Worm (Caenorhabditis elegans): Measurements from ENCODE around the gene F28C6.5.

F28C6.5 gene

ce11 chrII:8568234-8568969, 30.9 kb upstream of the F28C6.5 start:
- TF ChIP-seq T22C8.4 (GFP tag; IDR thresholded peaks at IDR 0.05): no peak
- TF ChIP-seq ref-1 (GFP tag; conservative IDR thresholded peaks at IDR 0.05): no peak
- TF ChIP-seq klf-2 (GFP tag; conservative IDR thresholded peaks at IDR 0.05): no peak
- TF ChIP-seq med-1 (GFP tag; optimal IDR thresholded peaks at IDR 0.05; ENCODE audit: insufficient read depth): no peak

- TF ChIP-seq ztf-29 (GFP tag; IDR thresholded peaks at IDR 0.05) (no peak), ref-1 (GFP tag; conservative IDR thresholded peaks at IDR 0.05) (no peak), klf-2 (GFP tag; conservative IDR thresholded peaks at IDR 0.05) (0 out of 2 replicates have a peak, but pooled peaks have one; percentile 9), flt-1 (GFP tag; IDR thresholded peaks at IDR 0.05) (peak; percentile 78), cog-1 (tag; optimal IDR thresholded peaks at IDR 0.05) (peak; percentile 64), T22C8.4 (GFP tag; IDR thresholded peaks at IDR 0.05) (no peak), med-1 (GFP tag; optimal IDR thresholded peaks at IDR 0.05; ENCODE audit: insufficient read depth) (no peak), ztf-23 (GFP tag; IDR thresholded peaks at IDR 0.05) (peak; percentile 80), tab-1 (GFP tag; IDR thresholded peaks at IDR 0.05) (no peak; the same call in 1 of the 2 replicates)
These were observed 30.0 kb upstream of the F28C6.5 start, which contains the start of the genes col-38 and rpl-5 for ce11 chrII:8569038-8569977. col-38 (minus strand) TSS chrII:8569088. rpl-5 (plus strand) TSS chrII:8569927.

ce11 chrII:8570977-8571376, 28.3 kb upstream of the F28C6.5 start, which contains the start of gene bcs-1:
bcs-1 (plus strand) TSS chrII:8571085.
- TF ChIP-seq cog-1 (tag; optimal IDR thresholded peaks at IDR 0.05): no peak
- TF ChIP-seq klf-2 (GFP tag; conservative IDR thresholded peaks at IDR 0.05): no peak
- TF ChIP-seq ztf-23 (GFP tag; IDR thresholded peaks at IDR 0.05): no peak
- TF ChIP-seq T22C8.4 (GFP tag; IDR thresholded peaks at IDR 0.05): no peak
- TF ChIP-seq ref-1 (GFP tag; conservative IDR thresholded peaks at IDR 0.05): no peak
- no peak for TF ChIP-seq flt-1 (GFP tag; IDR thresholded peaks at IDR 0.05)
- no peak for TF ChIP-seq med-1 (GFP tag; optimal IDR thresholded peaks at IDR 0.05; ENCODE audit: insufficient read depth)
- no peak for TF ChIP-seq ztf-29 (GFP tag; IDR thresholded peaks at IDR 0.05)
- TF ChIP-seq tab-1 (GFP tag; IDR thresholded peaks at IDR 0.05): no peak

ce11 chrII:8573044-8573443, 26.3 kb upstream of the F28C6.5 start, which contains the start of gene F54C9.7:
F54C9.7 (plus strand) TSS chrII:8573344.
- TF ChIP-seq klf-2 (GFP tag; conservative IDR thresholded peaks at IDR 0.05) (no peak), tab-1 (GFP tag; IDR thresholded peaks at IDR 0.05) (no peak), ref-1 (GFP tag; conservative IDR thresholded peaks at IDR 0.05) (no peak), ztf-29 (GFP tag; IDR thresholded peaks at IDR 0.05) (no peak), ztf-23 (GFP tag; IDR thresholded peaks at IDR 0.05) (no peak), cog-1 (tag; optimal IDR thresholded peaks at IDR 0.05) (no peak), flt-1 (GFP tag; IDR thresholded peaks at IDR 0.05) (no peak), med-1 (GFP tag; optimal IDR thresholded peaks at IDR 0.05; ENCODE audit: insufficient read depth) (no peak), T22C8.4 (GFP tag; IDR thresholded peaks at IDR 0.05) (no peak)

- TF ChIP-seq klf-2 (GFP tag; conservative IDR thresholded peaks at IDR 0.05) (no peak), ref-1 (GFP tag; conservative IDR thresholded peaks at IDR 0.05) (no peak), med-1 (GFP tag; optimal IDR thresholded peaks at IDR 0.05; ENCODE audit: insufficient read depth) (no peak), T22C8.4 (GFP tag; IDR thresholded peaks at IDR 0.05) (no peak), ztf-23 (GFP tag; IDR thresholded peaks at IDR 0.05) (no peak), ztf-29 (GFP tag; IDR thresholded peaks at IDR 0.05) (no peak), tab-1 (GFP tag; IDR thresholded peaks at IDR 0.05) (no peak), flt-1 (GFP tag; IDR thresholded peaks at IDR 0.05) (no peak), cog-1 (tag; optimal IDR thresholded peaks at IDR 0.05) (no peak)
These were observed 24.1 kb upstream of the F28C6.5 start, which contains the start of gene puf-5 for ce11 chrII:8575184-8575583. puf-5 (plus strand) TSS chrII:8575541.

- no peak for TF ChIP-seq cog-1 (tag; optimal IDR thresholded peaks at IDR 0.05)
- TF ChIP-seq klf-2 (GFP tag; conservative IDR thresholded peaks at IDR 0.05): no peak
- no peak for TF ChIP-seq tab-1 (GFP tag; IDR thresholded peaks at IDR 0.05)
- TF ChIP-seq flt-1 (GFP tag; IDR thresholded peaks at IDR 0.05): no peak
- no peak for TF ChIP-seq med-1 (GFP tag; optimal IDR thresholded peaks at IDR 0.05; ENCODE audit: insufficient read depth)
- no peak for TF ChIP-seq ztf-29 (GFP tag; IDR thresholded peaks at IDR 0.05)
- no peak for TF ChIP-seq ref-1 (GFP tag; conservative IDR thresholded peaks at IDR 0.05)
- no peak for TF ChIP-seq T22C8.4 (GFP tag; IDR thresholded peaks at IDR 0.05)
- no peak for TF ChIP-seq ztf-23 (GFP tag; IDR thresholded peaks at IDR 0.05)
These were observed 21.7 kb upstream of the F28C6.5 start, which contains the start of gene F54C9.9 for ce11 chrII:8577509-8578099. F54C9.9 (plus strand) TSS chrII:8578049.

- TF ChIP-seq T22C8.4 (GFP tag; IDR thresholded peaks at IDR 0.05) (no peak), tab-1 (GFP tag; IDR thresholded peaks at IDR 0.05) (no peak), ztf-23 (GFP tag; IDR thresholded peaks at IDR 0.05) (no peak), klf-2 (GFP tag; conservative IDR thresholded peaks at IDR 0.05) (no peak), ztf-29 (GFP tag; IDR thresholded peaks at IDR 0.05) (no peak), flt-1 (GFP tag; IDR thresholded peaks at IDR 0.05) (no peak), med-1 (GFP tag; optimal IDR thresholded peaks at IDR 0.05; ENCODE audit: insufficient read depth) (no peak), ref-1 (GFP tag; conservative IDR thresholded peaks at IDR 0.05) (no peak), cog-1 (tag; optimal IDR thresholded peaks at IDR 0.05) (no peak)
These were observed 17.6 kb upstream of the F28C6.5 start, which contains the start of gene arl-1 for ce11 chrII:8581700-8582099. arl-1 (plus strand) TSS chrII:8582000.

ce11 chrII:8583035-8583434, 16.3 kb upstream of the F28C6.5 start:
- TF ChIP-seq cog-1 (tag; optimal IDR thresholded peaks at IDR 0.05): no peak
- TF ChIP-seq ztf-29 (GFP tag; IDR thresholded peaks at IDR 0.05): no peak
- no peak for TF ChIP-seq ztf-23 (GFP tag; IDR thresholded peaks at IDR 0.05)
- TF ChIP-seq klf-2 (GFP tag; conservative IDR thresholded peaks at IDR 0.05): no peak
- TF ChIP-seq flt-1 (GFP tag; IDR thresholded peaks at IDR 0.05): no peak
- no peak for TF ChIP-seq tab-1 (GFP tag; IDR thresholded peaks at IDR 0.05)
- TF ChIP-seq ref-1 (GFP tag; conservative IDR thresholded peaks at IDR 0.05): no peak

Data from whole organism, midembryonic.